Worm (Caenorhabditis elegans): ENCODE measurements around the gene F13A2.4.

ce11 chrV:4370515-4370914 lies 29.5 kb downstream of the F13A2.4 start:
- TF ChIP-seq D1046.2 (GFP tag; IDR thresholded peaks at IDR 0.05) (no peak), ctbp-1 (GFP tag; IDR thresholded peaks at IDR 0.05) (no peak), dmd-6 (GFP tag; IDR thresholded peaks at IDR 0.05) (no peak), ces-1 (GFP tag; optimal IDR thresholded peaks at IDR 0.05) (no peak), attf-4 (tag; optimal IDR thresholded peaks at IDR 0.05) (no peak)
